Worm (Caenorhabditis elegans): Measurements from ENCODE around the gene F58F6.6.

- TF ChIP-seq zag-1 (tag; optimal IDR thresholded peaks at IDR 0.05): no peak
- TF ChIP-seq pha-4 (tag; optimal IDR thresholded peaks at IDR 0.05): peak; percentile 35
- no peak for TF ChIP-seq hmg-11 (tag; optimal IDR thresholded peaks at IDR 0.05)
- TF ChIP-seq ztf-11 (tag; optimal IDR thresholded peaks at IDR 0.05): no peak
- TF ChIP-seq tbx-2 (tag; optimal IDR thresholded peaks at IDR 0.05): no peak
Observed at ce11 chrIV:1310337-1310736, 30.6 kb upstream of the F58F6.6 start.
